Worm (Caenorhabditis elegans) whole organism, mixed stage, embryonic: ENCODE data around the gene K11D12.6.

Source experiments
- M03D4.4 ChIP-seq: sonication (generic microtip); optimal IDR thresholded peaks from 2 replicates; lab custom pipeline; 2017; ENCODE audit warnings: mild to moderate bottlenecking, missing genetic modification characterization, missing compliant biosample characterization
- bed-3 ChIP-seq: fragments of 200-800 bp; sonication (Bioruptor generic); optimal IDR thresholded peaks from 3 replicates; lab custom pipeline; 2018; ENCODE audit warnings: mild to moderate bottlenecking, missing genetic modification characterization, moderate library complexity, missing compliant biosample characterization
- blmp-1 ChIP-seq: fragments of 150-350 bp; optimal IDR thresholded peaks from 2 replicates; lab custom pipeline; 2014; ENCODE audit warnings: missing biosample characterization, missing genetic modification characterization
- ceh-39 ChIP-seq: fragments of 150-350 bp; optimal IDR thresholded peaks from 2 replicates; lab custom pipeline; 2014; ENCODE audit warnings: missing biosample characterization, missing genetic modification characterization
- ceh-43 ChIP-seq: fragments of 200-800 bp; sonication (Bioruptor generic); optimal IDR thresholded peaks from 2 replicates; lab custom pipeline; 2018; ENCODE audit warnings: mild to moderate bottlenecking, missing genetic modification characterization, moderate library complexity, missing compliant biosample characterization
- ceh-83 ChIP-seq: fragments of 200-800 bp; sonication (Bioruptor generic); optimal IDR thresholded peaks from 2 replicates; lab custom pipeline; 2018; ENCODE audit warnings: mild to moderate bottlenecking, missing genetic modification characterization, missing compliant biosample characterization
- ces-1 ChIP-seq: fragments of 150-350 bp; optimal IDR thresholded peaks from 2 replicates; lab custom pipeline; 2014; ENCODE audit warnings: missing biosample characterization, missing genetic modification reagents, missing genetic modification characterization
- cnd-1 ChIP-seq: fragments of 200-800 bp; sonication (Bioruptor generic); optimal IDR thresholded peaks from 2 replicates; lab custom pipeline; 2018; ENCODE audit warnings: mild to moderate bottlenecking, missing genetic modification characterization, missing compliant biosample characterization
- drap-1 ChIP-seq: fragments of 200-800 bp; sonication (Bioruptor generic); optimal IDR thresholded peaks from 3 replicates; lab custom pipeline; 2018; ENCODE audit warnings: mild to moderate bottlenecking, missing genetic modification characterization, missing compliant biosample characterization
- elt-1 ChIP-seq: sonication (generic microtip); optimal IDR thresholded peaks from 2 replicates; lab custom pipeline; 2017; ENCODE audit warnings: missing genetic modification characterization, mild to moderate bottlenecking, missing compliant biosample characterization, antibody characterized with exemption, moderate library complexity, borderline replicate concordance; ENCODE audit not compliant: insufficient read depth
- elt-3 ChIP-seq: fragments of 150-350 bp; optimal IDR thresholded peaks from 2 replicates; lab custom pipeline; 2014; ENCODE audit warnings: missing biosample characterization, missing genetic modification characterization
- flh-1 ChIP-seq: fragments of 200-800 bp; sonication (Bioruptor generic); optimal IDR thresholded peaks from 2 replicates; lab custom pipeline; 2018; ENCODE audit warnings: mild to moderate bottlenecking, missing genetic modification characterization, moderate library complexity, missing compliant biosample characterization
- ham-2 ChIP-seq: fragments of 200-800 bp; sonication (Bioruptor generic); optimal IDR thresholded peaks from 2 replicates; lab custom pipeline; 2018; ENCODE audit warnings: mild to moderate bottlenecking, missing genetic modification characterization, missing compliant biosample characterization
- hlh-1 ChIP-seq: fragments of 150-350 bp; optimal IDR thresholded peaks from 2 replicates; lab custom pipeline; 2014; ENCODE audit warnings: missing biosample characterization, missing genetic modification reagents, missing genetic modification characterization
- lin-13 ChIP-seq: fragments of 150-350 bp; optimal IDR thresholded peaks from 2 replicates; lab custom pipeline; 2014; ENCODE audit warnings: missing biosample characterization, missing genetic modification characterization
- lin-32 ChIP-seq: fragments of 200-800 bp; sonication (Bioruptor generic); optimal IDR thresholded peaks from 2 replicates; lab custom pipeline; 2018; ENCODE audit warnings: mild to moderate bottlenecking, missing genetic modification characterization, missing compliant biosample characterization
- lsy-2 ChIP-seq: fragments of 150-350 bp; optimal IDR thresholded peaks from 2 replicates; lab custom pipeline; 2014; ENCODE audit warnings: missing biosample characterization, missing genetic modification characterization
- mab-5 ChIP-seq: fragments of 150-350 bp; optimal IDR thresholded peaks from 2 replicates; lab custom pipeline; 2014; ENCODE audit warnings: missing biosample characterization, missing genetic modification characterization
- mep-1 ChIP-seq: fragments of 150-350 bp; optimal IDR thresholded peaks from 2 replicates; lab custom pipeline; 2017; ENCODE audit warnings: missing biosample characterization, missing genetic modification reagents, missing genetic modification characterization, inconsistent platforms
- mls-2 ChIP-seq: sonication (generic microtip); optimal IDR thresholded peaks from 2 replicates; lab custom pipeline; 2016; ENCODE audit warnings: mild to moderate bottlenecking, missing genetic modification characterization, moderate library complexity, missing compliant biosample characterization
- nhr-12 ChIP-seq: fragments of 150-350 bp; optimal IDR thresholded peaks from 2 replicates; lab custom pipeline; 2014; ENCODE audit warnings: missing biosample characterization, missing genetic modification characterization
- nhr-2 ChIP-seq: fragments of 150-350 bp; optimal IDR thresholded peaks from 2 replicates; lab custom pipeline; 2014; ENCODE audit warnings: missing biosample characterization, missing genetic modification characterization
- nhr-237 ChIP-seq: fragments of 150-350 bp; optimal IDR thresholded peaks from 2 replicates; lab custom pipeline; 2014; ENCODE audit warnings: missing biosample characterization, missing genetic modification characterization
- nhr-28 ChIP-seq: fragments of 150-350 bp; optimal IDR thresholded peaks from 2 replicates; lab custom pipeline; 2014; ENCODE audit warnings: missing biosample characterization, missing genetic modification characterization
- nhr-76 ChIP-seq: sonication (generic microtip); optimal IDR thresholded peaks from 2 replicates; lab custom pipeline; 2017; ENCODE audit warnings: missing biosample characterization, missing genetic modification characterization
- pha-4 ChIP-seq: fragments of 150-350 bp; optimal IDR thresholded peaks from 2 replicates; lab custom pipeline; 2018; ENCODE audit warnings: missing biosample characterization, missing genetic modification reagents, missing genetic modification characterization
- sem-2 ChIP-seq: fragments of 200-800 bp; sonication (Bioruptor generic); optimal IDR thresholded peaks from 2 replicates; lab custom pipeline; 2018; ENCODE audit warnings: mild to moderate bottlenecking, missing genetic modification characterization, missing compliant biosample characterization
- snpc-4 ChIP-seq: fragments of 150-350 bp; optimal IDR thresholded peaks from 2 replicates; lab custom pipeline; 2014; ENCODE audit warnings: missing biosample characterization, missing genetic modification characterization
- sptf-1 ChIP-seq: sonication (generic microtip); optimal IDR thresholded peaks from 2 replicates; lab custom pipeline; 2017; ENCODE audit warnings: mild to moderate bottlenecking, missing genetic modification characterization, moderate library complexity, missing compliant biosample characterization
- tbx-8 ChIP-seq: fragments of 200-800 bp; sonication (Bioruptor generic); optimal IDR thresholded peaks from 2 replicates; lab custom pipeline; 2018; ENCODE audit warnings: mild to moderate bottlenecking, missing genetic modification characterization, moderate library complexity, missing compliant biosample characterization
- unc-120 ChIP-seq: sonication (generic microtip); optimal IDR thresholded peaks from 2 replicates; lab custom pipeline; 2017; ENCODE audit warnings: missing genetic modification characterization, missing compliant biosample characterization; ENCODE audit not compliant: poor library complexity, severe bottlenecking
- unc-39 ChIP-seq: fragments of 150-350 bp; optimal IDR thresholded peaks from 2 replicates; lab custom pipeline; 2014; ENCODE audit warnings: missing biosample characterization, missing genetic modification characterization
- unc-62 ChIP-seq: fragments of 150-350 bp; optimal IDR thresholded peaks from 2 replicates; lab custom pipeline; 2014; ENCODE audit warnings: missing biosample characterization, missing genetic modification reagents, missing genetic modification characterization
- zip-8 ChIP-seq: fragments of 150-350 bp; optimal IDR thresholded peaks from 2 replicates; lab custom pipeline; 2014; ENCODE audit warnings: missing biosample characterization, missing genetic modification characterization
- ztf-11 ChIP-seq: fragments of 150-350 bp; optimal IDR thresholded peaks from 2 replicates; lab custom pipeline; 2014; ENCODE audit warnings: missing biosample characterization, missing genetic modification characterization

The K11D12.6 gene

DNA sequence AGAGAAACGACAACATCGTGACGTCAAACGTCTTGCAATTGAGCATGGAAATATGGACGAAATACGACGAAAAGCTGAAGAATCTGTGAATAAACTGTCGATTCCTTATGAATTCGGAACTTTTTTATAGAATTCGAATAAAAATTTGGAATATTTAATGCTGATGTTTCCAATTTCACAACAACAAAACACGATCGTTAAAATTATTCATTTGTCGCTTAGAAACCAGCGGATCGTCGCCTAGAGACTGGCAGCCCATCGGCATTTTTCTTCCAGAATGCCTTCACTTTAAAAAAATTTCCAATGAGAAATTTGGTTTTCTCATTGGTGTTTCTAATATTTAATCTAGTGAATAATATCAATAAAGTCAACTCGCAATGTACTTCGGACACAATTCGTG is 18.4 kb upstream of the K11D12.6 start, which contains the start of gene cwp-4:
Gene cwp-4 (plus strand): TSS at position 301 of the 400 bp plus-strand sequence.
- TF ChIP-seq nhr-76 (tag; lab: Kevin White, UChicago), result no peak
- no peak for TF ChIP-seq mep-1 (tag; lab: Kevin White, UChicago)
- no peak for TF ChIP-seq tbx-8 (GFP tag; lab: Kevin White, UChicago)
- TF ChIP-seq nhr-12 (tag; lab: Kevin White, UChicago), result no peak
- no peak for TF ChIP-seq flh-1 (GFP tag; lab: Kevin White, UChicago)

DNA sequence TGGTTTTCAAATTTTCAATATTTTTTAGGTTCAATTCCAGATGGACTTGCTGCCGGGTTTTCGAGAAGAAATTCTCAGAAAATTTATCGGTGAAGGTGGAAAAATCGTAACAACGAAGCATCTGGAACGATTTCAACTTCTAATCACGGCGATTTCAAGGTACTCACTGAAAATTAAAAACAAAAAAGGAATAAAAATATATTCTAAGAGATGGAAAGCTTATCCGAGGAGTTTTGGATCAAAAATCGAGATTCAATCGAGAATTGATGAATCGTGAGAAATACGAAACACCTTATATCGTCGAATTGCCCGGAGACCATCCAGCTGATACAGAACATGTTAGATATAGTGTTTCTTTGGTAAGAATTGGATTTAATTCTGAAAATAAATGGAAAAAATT is 17.3 kb upstream of the K11D12.6 start, which contains the start of gene K11D12.12:
Gene K11D12.12 (plus strand): TSS at position 29 of the 400 bp plus-strand sequence.
- TF ChIP-seq blmp-1 (tag; lab: Kevin White, UChicago) (no peak), ceh-83 (GFP tag; lab: Kevin White, UChicago) (no peak), cnd-1 (no peak), lin-32 (GFP tag; lab: Kevin White, UChicago) (no peak), sptf-1 (tag; lab: Kevin White, UChicago) (no peak), ceh-43 (no peak), hlh-1 (tag; lab: Kevin White, UChicago) (no peak)

DNA sequence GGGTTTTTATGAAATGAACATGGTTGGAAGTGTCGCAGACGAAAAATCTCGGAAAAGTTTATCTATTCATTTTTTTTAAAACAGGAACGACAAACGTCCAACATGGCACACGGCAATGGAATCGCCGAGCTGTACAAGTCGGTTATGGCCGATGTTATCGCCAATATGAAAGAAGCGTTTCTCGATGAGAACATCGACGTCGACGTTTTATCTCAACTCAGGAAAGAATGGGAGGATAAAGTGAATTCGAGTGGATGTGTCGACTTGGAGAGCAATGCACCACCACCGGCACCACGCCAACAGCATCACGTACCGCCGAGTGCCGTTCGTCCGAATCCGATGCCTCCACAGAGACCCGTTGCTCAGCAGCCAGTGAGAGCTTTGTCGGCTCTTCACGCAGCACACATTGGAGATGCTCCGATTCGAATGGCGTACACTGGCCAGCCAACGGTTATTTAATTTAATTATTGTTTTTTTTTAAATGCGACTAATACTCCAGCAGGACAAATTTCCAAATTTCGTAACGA is 15.2 kb upstream of the K11D12.6 start:
- TF ChIP-seq ceh-83 (GFP tag; lab: Kevin White, UChicago), result no peak
- TF ChIP-seq sem-2 (GFP tag; lab: Kevin White, UChicago), result no peak
- no peak for TF ChIP-seq mls-2 (tag; lab: Kevin White, UChicago)
- TF ChIP-seq drap-1, result no peak
- TF ChIP-seq M03D4.4 (tag; lab: Kevin White, UChicago), result no peak
- no peak for TF ChIP-seq ceh-43
- no peak for TF ChIP-seq lin-32 (GFP tag; lab: Kevin White, UChicago)
- TF ChIP-seq lsy-2 (tag; lab: Kevin White, UChicago), result no peak
- no peak for TF ChIP-seq ceh-39 (tag; lab: Kevin White, UChicago)
- no peak for TF ChIP-seq bed-3 (GFP tag; lab: Kevin White, UChicago)
- no peak for TF ChIP-seq nhr-28 (tag; lab: Kevin White, UChicago)
- no peak for TF ChIP-seq unc-39 (tag; lab: Kevin White, UChicago)
- no peak for TF ChIP-seq elt-3 (tag; lab: Kevin White, UChicago)
- TF ChIP-seq mep-1 (tag; lab: Kevin White, UChicago), result no peak
- TF ChIP-seq hlh-1 (tag; lab: Kevin White, UChicago), result no peak
- TF ChIP-seq ham-2 (GFP tag; lab: Kevin White, UChicago), result no peak
- TF ChIP-seq unc-120 (tag; lab: Kevin White, UChicago), result no peak
- TF ChIP-seq elt-1, result no peak
- TF ChIP-seq blmp-1 (tag; lab: Kevin White, UChicago), result no peak

DNA sequence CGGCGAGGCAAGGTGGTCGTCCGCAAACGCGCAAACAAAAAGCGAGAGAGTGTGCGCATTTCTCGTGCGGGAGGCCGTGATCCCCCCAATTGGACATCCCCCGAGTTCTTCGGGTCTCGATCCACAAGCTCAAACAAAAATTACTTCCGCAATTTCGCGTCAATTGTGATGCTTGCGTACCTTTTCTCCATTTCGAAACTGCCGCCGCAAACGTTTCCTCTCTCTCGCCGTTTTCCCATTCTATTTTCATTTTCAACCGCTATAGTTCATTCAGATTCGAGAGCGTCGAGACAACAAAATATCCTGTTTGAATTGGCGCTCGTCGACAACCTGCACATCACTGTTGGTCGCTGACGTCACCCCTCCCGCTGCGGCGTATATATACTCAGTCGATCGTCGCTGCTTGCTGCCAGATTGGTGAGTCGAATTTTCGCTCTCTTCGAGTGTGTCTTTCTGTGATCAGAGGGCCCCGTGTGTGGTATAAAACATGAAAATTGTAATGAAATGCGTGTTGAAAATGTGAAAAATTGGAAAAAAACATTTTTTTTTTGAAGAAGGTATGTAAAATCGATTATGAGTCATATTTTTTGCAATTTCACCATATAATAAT is 14.5 kb upstream of the K11D12.6 start, which contains the start of the genes pqn-51 and K11D12.14:
Gene pqn-51 (plus strand): TSS at position 275 of the 610 bp plus-strand sequence.
Gene K11D12.14 (plus strand): TSS at position 304 of the 610 bp plus-strand sequence.
- TF ChIP-seq cnd-1 (no peak), blmp-1 (tag; lab: Kevin White, UChicago) (peak; percentile 88), sem-2 (GFP tag; lab: Kevin White, UChicago) (no peak), mls-2 (tag; lab: Kevin White, UChicago) (no peak), unc-120 (tag; lab: Kevin White, UChicago) (peak; percentile 95), nhr-237 (tag; lab: Kevin White, UChicago) (peak; percentile 92), pha-4 (tag; lab: Kevin White, UChicago) (peak; percentile 42), lsy-2 (tag; lab: Kevin White, UChicago) (peak; percentile 63), drap-1 (peak; percentile 61), ztf-11 (tag; lab: Kevin White, UChicago) (peak; percentile 10), mep-1 (tag; lab: Kevin White, UChicago) (peak; percentile 3), hlh-1 (tag; lab: Kevin White, UChicago) (peak; percentile 53), bed-3 (GFP tag; lab: Kevin White, UChicago) (peak; percentile 35), zip-8 (tag; lab: Kevin White, UChicago) (no peak), nhr-76 (tag; lab: Kevin White, UChicago) (no peak), ceh-43 (no peak), unc-39 (tag; lab: Kevin White, UChicago) (no peak), nhr-28 (tag; lab: Kevin White, UChicago) (no peak), ceh-83 (GFP tag; lab: Kevin White, UChicago) (no peak), tbx-8 (GFP tag; lab: Kevin White, UChicago) (peak; percentile 37), lin-32 (GFP tag; lab: Kevin White, UChicago) (no peak), ceh-39 (tag; lab: Kevin White, UChicago) (no peak), ces-1 (GFP tag; lab: Kevin White, UChicago) (peak; percentile 87), unc-62 (GFP tag; lab: Kevin White, UChicago) (peak; percentile 73), flh-1 (GFP tag; lab: Kevin White, UChicago) (no peak), mab-5 (tag; lab: Kevin White, UChicago) (no peak), nhr-2 (tag; lab: Kevin White, UChicago) (no peak), lin-13 (tag; lab: Kevin White, UChicago) (peak; percentile 42), snpc-4 (tag; lab: Kevin White, UChicago) (no peak), ham-2 (GFP tag; lab: Kevin White, UChicago) (no peak), M03D4.4 (tag; lab: Kevin White, UChicago) (no peak), sptf-1 (tag; lab: Kevin White, UChicago) (peak; percentile 28), elt-1 (no peak), elt-3 (tag; lab: Kevin White, UChicago) (no peak), nhr-12 (tag; lab: Kevin White, UChicago) (no peak)
- TF ChIP-seq, all 35 proteins: peak for 15
